Fruit fly (Drosophila melanogaster) whole organism, embryonic: ENCODE data around the gene Dh31.

Source experiments
- Abd-B ChIP-seq: fragments of 200-800 bp; sonication (Bioruptor generic); optimal IDR thresholded peaks from 2 replicates; lab custom pipeline; 2018; ENCODE audit warnings: missing biosample characterization, mild to moderate bottlenecking, missing genetic modification characterization, moderate library complexity
- Atf3 ChIP-seq: fragments of 200-800 bp; sonication (Bioruptor generic); optimal IDR thresholded peaks from 3 replicates; lab custom pipeline; 2016; ENCODE audit warnings: missing biosample characterization, missing genetic modification characterization
- CG10366 ChIP-seq: fragments of 200-800 bp; sonication (Bioruptor generic); IDR thresholded peaks from 2 replicates; pipeline ENCODE4 v1.3.6; 2022; ENCODE audit warnings: missing biosample characterization, missing genetic modification characterization
- CG10431 ChIP-seq: fragments of 200-800 bp; sonication (Bioruptor generic); optimal IDR thresholded peaks from 3 replicates; lab custom pipeline; 2018; ENCODE audit warnings: missing biosample characterization, mild to moderate bottlenecking, missing genetic modification characterization
- CG11398 ChIP-seq: fragments of 200-800 bp; sonication (Bioruptor generic); optimal IDR thresholded peaks from 2 replicates; lab custom pipeline; 2016; ENCODE audit warnings: missing biosample characterization, missing genetic modification characterization
- CG14667 ChIP-seq: fragments of 200-800 bp; sonication (Bioruptor generic); IDR thresholded peaks from 2 replicates; pipeline ENCODE4 v1.3.6; 2022; ENCODE audit warnings: missing biosample characterization, missing genetic modification characterization
- CG3407 ChIP-seq: fragments of 200-800 bp; sonication (Bioruptor generic); optimal IDR thresholded peaks from 2 replicates; lab custom pipeline; 2018; ENCODE audit warnings: missing biosample characterization, mild to moderate bottlenecking, missing genetic modification characterization
- CG34376 ChIP-seq: fragments of 200-800 bp; sonication (Bioruptor generic); optimal IDR thresholded peaks from 2 replicates; lab custom pipeline; 2018; ENCODE audit warnings: missing biosample characterization, mild to moderate bottlenecking, missing genetic modification characterization
- CG4820 ChIP-seq: fragments of 200-800 bp; sonication (Bioruptor generic); optimal IDR thresholded peaks from 3 replicates; lab custom pipeline; 2016; ENCODE audit warnings: missing biosample characterization, missing genetic modification characterization
- CG6683 ChIP-seq: fragments of 200-800 bp; sonication (Bioruptor generic); optimal IDR thresholded peaks from 2 replicates; lab custom pipeline; 2017; ENCODE audit warnings: missing biosample characterization, mild to moderate bottlenecking, missing genetic modification characterization, missing genetic modification reagents
- Chrac-16 ChIP-seq: fragments of 200-800 bp; sonication (Bioruptor generic); optimal IDR thresholded peaks from 3 replicates; lab custom pipeline; 2016; ENCODE audit warnings: missing biosample characterization, missing genetic modification characterization
- Ets65A ChIP-seq: fragments of 200-800 bp; sonication (Bioruptor generic); peaks from one replicate; lab custom pipeline; 2016; ENCODE audit warnings: missing biosample characterization, missing genetic modification characterization
- Fer2 ChIP-seq: fragments of 200-800 bp; sonication (Bioruptor generic); optimal IDR thresholded peaks from 2 replicates; lab custom pipeline; 2018; ENCODE audit warnings: missing biosample characterization, mild to moderate bottlenecking, missing genetic modification characterization, moderate library complexity
- GATAe ChIP-seq: fragments of 200-800 bp; sonication (Bioruptor generic); conservative IDR thresholded peaks from 2 replicates; pipeline ENCODE4 v1.3.6; 2022; ENCODE audit warnings: missing biosample characterization, missing genetic modification characterization
- Hr3 ChIP-seq: fragments of 200-800 bp; sonication (Bioruptor generic); optimal IDR thresholded peaks from 3 replicates; lab custom pipeline; 2016; ENCODE audit warnings: missing biosample characterization, missing genetic modification characterization
- Lhr ChIP-seq: fragments of 200-800 bp; sonication (Bioruptor generic); optimal IDR thresholded peaks from 3 replicates; lab custom pipeline; 2017; ENCODE audit warnings: mild to moderate bottlenecking, missing biosample characterization, missing genetic modification reagents, missing genetic modification characterization
- Rx ChIP-seq: fragments of 200-800 bp; sonication (Bioruptor generic); IDR thresholded peaks from 2 replicates; pipeline ENCODE4 v1.3.6; 2022; ENCODE audit warnings: missing biosample characterization, missing genetic modification characterization
- Sox102F ChIP-seq: fragments of 200-800 bp; sonication (Bioruptor generic); optimal IDR thresholded peaks from 2 replicates; lab custom pipeline; 2018; ENCODE audit warnings: missing biosample characterization, mild to moderate bottlenecking, missing genetic modification characterization, moderate library complexity
- Sry-δ ChIP-seq: fragments of 200-800 bp; sonication (Bioruptor generic); optimal IDR thresholded peaks from 2 replicates; lab custom pipeline; 2016; ENCODE audit warnings: missing biosample characterization, missing genetic modification characterization
- ase ChIP-seq: fragments of 200-800 bp; sonication (Bioruptor generic); IDR thresholded peaks from 3 replicates; pipeline ENCODE4 v1.3.6; 2022; ENCODE audit warnings: missing biosample characterization, missing genetic modification characterization
- bab2 ChIP-seq: fragments of 200-800 bp; sonication (Bioruptor generic); optimal IDR thresholded peaks from 2 replicates; lab custom pipeline; 2016; ENCODE audit warnings: missing biosample characterization, missing genetic modification characterization
- cas ChIP-seq: fragments of 200-800 bp; sonication (Bioruptor generic); IDR thresholded peaks from 2 replicates; pipeline ENCODE4 v1.3.6; 2022; ENCODE audit warnings: missing biosample characterization, missing genetic modification characterization
- crp ChIP-seq, 2 experiments: fragments of 200-800 bp; sonication (Bioruptor generic); optimal IDR thresholded peaks; 2 replicates in 1 of 2; 3 replicates in 1 of 2; lab custom pipeline; 2017; ENCODE audit warnings: missing biosample characterization in 2 of 2, missing genetic modification characterization in 2 of 2, mild to moderate bottlenecking in 1 of 2, moderate library complexity in 1 of 2
- cwo ChIP-seq: fragments of 200-800 bp; sonication (Bioruptor generic); optimal IDR thresholded peaks from 3 replicates; lab custom pipeline; 2017; ENCODE audit warnings: missing biosample characterization, missing genetic modification characterization, mild to moderate bottlenecking, moderate library complexity, missing genetic modification reagents
- dmrt11E ChIP-seq: fragments of 200-800 bp; sonication (Bioruptor generic); optimal IDR thresholded peaks from 3 replicates; lab custom pipeline; 2018; ENCODE audit warnings: missing biosample characterization, mild to moderate bottlenecking, missing genetic modification characterization, moderate library complexity
- ems ChIP-seq: fragments of 200-800 bp; sonication (Bioruptor generic); optimal IDR thresholded peaks from 3 replicates; lab custom pipeline; 2016; ENCODE audit warnings: missing biosample characterization, missing genetic modification characterization
- exex ChIP-seq: fragments of 200-800 bp; sonication (Bioruptor generic); optimal IDR thresholded peaks from 4 replicates; lab custom pipeline; 2018; ENCODE audit warnings: missing biosample characterization, mild to moderate bottlenecking, missing genetic modification characterization, moderate library complexity
- fd64A ChIP-seq: fragments of 200-800 bp; sonication (Bioruptor generic); optimal IDR thresholded peaks from 3 replicates; lab custom pipeline; 2018; ENCODE audit warnings: missing biosample characterization, mild to moderate bottlenecking, missing genetic modification characterization
- grn ChIP-seq: fragments of 200-800 bp; sonication (Bioruptor generic); optimal IDR thresholded peaks from 3 replicates; lab custom pipeline; 2017; ENCODE audit warnings: missing biosample characterization, missing genetic modification characterization
- hth ChIP-seq: fragments of >200 bp; optimal IDR thresholded peaks from 2 replicates; lab custom pipeline; 2017; ENCODE audit warnings: inconsistent platforms
- inv ChIP-seq: fragments of 200-800 bp; sonication (Bioruptor generic); IDR thresholded peaks from 2 replicates; pipeline ENCODE4 v1.3.6; 2022; ENCODE audit warnings: missing biosample characterization, missing genetic modification characterization; ENCODE audit not compliant: partially characterized antibody
- jumu ChIP-seq: fragments of 200-800 bp; sonication (Bioruptor generic); optimal IDR thresholded peaks from 3 replicates; lab custom pipeline; 2016; ENCODE audit warnings: missing biosample characterization, missing genetic modification characterization
- kah ChIP-seq: fragments of 200-800 bp; sonication (Bioruptor generic); optimal IDR thresholded peaks from 2 replicates; lab custom pipeline; 2018; ENCODE audit warnings: missing biosample characterization, mild to moderate bottlenecking, missing genetic modification characterization
- kay ChIP-seq: fragments of 200-800 bp; sonication (Bioruptor generic); optimal IDR thresholded peaks from 2 replicates; lab custom pipeline; 2016; ENCODE audit warnings: missing biosample characterization, missing genetic modification characterization
- mirr ChIP-seq: fragments of 200-800 bp; sonication (Bioruptor generic); optimal IDR thresholded peaks from 3 replicates; lab custom pipeline; 2018; ENCODE audit warnings: missing biosample characterization, mild to moderate bottlenecking, missing genetic modification characterization
- pb ChIP-seq: fragments of 200-800 bp; sonication (Bioruptor generic); optimal IDR thresholded peaks from 3 replicates; lab custom pipeline; 2016; ENCODE audit warnings: missing biosample characterization, missing genetic modification characterization
- pros ChIP-seq: fragments of 200-800 bp; sonication (Bioruptor generic); optimal IDR thresholded peaks from 3 replicates; lab custom pipeline; 2019; ENCODE audit warnings: missing biosample characterization, mild to moderate bottlenecking, missing genetic modification characterization, moderate library complexity
- ranshi ChIP-seq: fragments of 200-800 bp; sonication (Bioruptor generic); IDR thresholded peaks from 2 replicates; pipeline ENCODE4 v1.3.6; 2022; ENCODE audit warnings: missing biosample characterization, missing genetic modification characterization
- rib ChIP-seq: fragments of 200-800 bp; sonication (Bioruptor generic); IDR thresholded peaks from 2 replicates; pipeline ENCODE4 v1.3.6; 2022; ENCODE audit warnings: missing biosample characterization, missing genetic modification characterization
- sd ChIP-seq: fragments of 200-800 bp; sonication (Bioruptor generic); optimal IDR thresholded peaks from 3 replicates; lab custom pipeline; 2018; ENCODE audit warnings: missing biosample characterization, mild to moderate bottlenecking, missing genetic modification characterization, moderate library complexity
- so ChIP-seq: fragments of 200-800 bp; sonication (Bioruptor generic); IDR thresholded peaks from 3 replicates; pipeline ENCODE4 v1.3.6; 2022; ENCODE audit warnings: missing biosample characterization, missing genetic modification characterization
- tio ChIP-seq: fragments of 200-800 bp; sonication (Bioruptor generic); optimal IDR thresholded peaks from 2 replicates; lab custom pipeline; 2017; ENCODE audit warnings: missing biosample characterization, missing genetic modification characterization, inconsistent platforms
- trem ChIP-seq: fragments of 200-800 bp; optimal IDR thresholded peaks from 3 replicates; lab custom pipeline; 2019; ENCODE audit warnings: missing biosample characterization, mild to moderate bottlenecking, missing genetic modification characterization, moderate library complexity
- vnd ChIP-seq: fragments of 200-800 bp; sonication (Bioruptor generic); IDR thresholded peaks from 3 replicates; pipeline ENCODE4 v1.3.6; 2022; ENCODE audit warnings: missing biosample characterization, missing genetic modification characterization; ENCODE audit not compliant: partially characterized antibody
- vvl ChIP-seq: fragments of 200-800 bp; sonication (Bioruptor generic); IDR thresholded peaks from 2 replicates; pipeline ENCODE4 v1.3.6; 2022; ENCODE audit warnings: missing biosample characterization, missing genetic modification characterization
- zen ChIP-seq: fragments of 200-800 bp; sonication (Bioruptor generic); optimal IDR thresholded peaks from 3 replicates; lab custom pipeline; 2018; ENCODE audit warnings: missing biosample characterization, mild to moderate bottlenecking, missing genetic modification characterization, moderate library complexity

Gene Dh31

dm6 chr2L:8496269-8496668 lies 10.4 kb downstream of the Dh31 start, which contains the start of gene Bace:
Gene Bace, minus strand, starts transcription at chr2L:8496307.
- TF ChIP-seq fd64A: no peak
- TF ChIP-seq Sry-δ (GFP tag; lab: Kevin White, UChicago): no peak
- no peak for TF ChIP-seq CG11398 (GFP tag; lab: Kevin White, UChicago)
- peak; percentile 53 for TF ChIP-seq sd (tag; lab: Kevin White, UChicago)
- peak; percentile 93 for TF ChIP-seq exex
- TF ChIP-seq mirr (GFP tag; lab: Kevin White, UChicago): peak; percentile 70
- TF ChIP-seq zen: no peak
- TF ChIP-seq so (GFP tag; lab: Robert Waterston, UW): no peak
- TF ChIP-seq ranshi (GFP tag; lab: Robert Waterston, UW): no peak
- no peak for TF ChIP-seq dmrt11E (tag; lab: Kevin White, UChicago)
- TF ChIP-seq Sox102F: no peak
- peak; percentile 85 for TF ChIP-seq CG34376 (GFP tag; lab: Kevin White, UChicago)
- no peak for TF ChIP-seq jumu (GFP tag; lab: Kevin White, UChicago)
- TF ChIP-seq grn (GFP tag; lab: Kevin White, UChicago): peak; percentile 85
- TF ChIP-seq CG4820 (GFP tag; lab: Kevin White, UChicago): no peak
- TF ChIP-seq Lhr (GFP tag; lab: Kevin White, UChicago): no peak
- TF ChIP-seq crp (GFP tag; optimal IDR thresholded peaks at IDR 0.05; lab: Kevin White, UChicago): no peak
- TF ChIP-seq cas: no peak
- TF ChIP-seq vnd (GFP tag; lab: Robert Waterston, UW): 0 out of 3 replicates have a peak, but pooled peaks have one; percentile 40
- TF ChIP-seq CG10366 (GFP tag; lab: Robert Waterston, UW): no peak
- no peak for TF ChIP-seq CG14667 (GFP tag; lab: Robert Waterston, UW)
- peak; percentile 49 for TF ChIP-seq Ets65A (GFP tag; lab: Kevin White, UChicago)
- no peak for TF ChIP-seq CG6683 (GFP tag; lab: Kevin White, UChicago)
- TF ChIP-seq Rx: no peak
- no peak for TF ChIP-seq pros (GFP tag; lab: Kevin White, UChicago)
- TF ChIP-seq kah (GFP tag; lab: Kevin White, UChicago): no peak
- peak; percentile 45; the same call in 1 of the 2 replicates for TF ChIP-seq GATAe (GFP tag; lab: Robert Waterston, UW)

- TF ChIP-seq CG3407 (no peak), trem (tag; lab: Kevin White, UChicago) (no peak), CG10431 (GFP tag; lab: Kevin White, UChicago) (no peak), Hr3 (GFP tag; lab: Kevin White, UChicago) (no peak), ase (GFP tag; lab: Robert Waterston, UW) (no peak), hth (lab: Kevin White, UChicago) (no peak), inv (GFP tag; lab: Robert Waterston, UW) (no peak), cwo (GFP tag; lab: Kevin White, UChicago) (no peak), tio (GFP tag; lab: Kevin White, UChicago) (no peak), Chrac-16 (GFP tag; lab: Kevin White, UChicago) (no peak), pb (GFP tag; lab: Kevin White, UChicago) (no peak), bab2 (no peak), vvl (GFP tag; lab: Robert Waterston, UW) (no peak), rib (GFP tag; lab: Robert Waterston, UW) (no peak), ems (no peak), kay (GFP tag; lab: Kevin White, UChicago) (no peak), Fer2 (no peak), Abd-B (GFP tag; lab: Kevin White, UChicago) (no peak), Atf3 (GFP tag; lab: Kevin White, UChicago) (no peak)
Measured at dm6 chr2L:8490439-8490838, 16.2 kb downstream of the Dh31 start, which contains the start of gene CG43400. Gene CG43400, plus strand, starts transcription at chr2L:8490739.
